Worm (Caenorhabditis elegans) whole organism, midembryonic: ENCODE results near the gene C49F8.1.

Experiments
- T22C8.4 ChIP-seq: fragments of 200-800 bp; sonication (Bioruptor generic); IDR thresholded peaks from 2 replicates; pipeline ENCODE4 v1.3.6; 2022; ENCODE audit warnings: missing genetic modification characterization, missing compliant biosample characterization
- cog-1 ChIP-seq: sonication (generic microtip); optimal IDR thresholded peaks from 2 replicates; lab custom pipeline; 2016; ENCODE audit warnings: missing genetic modification characterization, missing compliant biosample characterization
- flt-1 ChIP-seq: fragments of 200-800 bp; sonication (Bioruptor generic); IDR thresholded peaks from 2 replicates; pipeline ENCODE4 v1.3.6; 2022; ENCODE audit warnings: missing genetic modification characterization, missing compliant biosample characterization
- klf-2 ChIP-seq: fragments of 200-800 bp; sonication (Bioruptor generic); conservative IDR thresholded peaks from 2 replicates; pipeline ENCODE4 v1.3.6; 2022; ENCODE audit warnings: missing genetic modification reagents, missing genetic modification characterization, missing compliant biosample characterization
- med-1 ChIP-seq: sonication (generic microtip); optimal IDR thresholded peaks from 2 replicates; lab custom pipeline; 2017; ENCODE audit warnings: missing genetic modification characterization, mild to moderate bottlenecking, missing compliant biosample characterization, antibody characterized with exemption, missing genetic modification reagents; ENCODE audit not compliant: insufficient read depth
- ref-1 ChIP-seq: fragments of 200-800 bp; sonication (Bioruptor generic); conservative IDR thresholded peaks from 2 replicates; pipeline ENCODE4 v1.3.6; 2022; ENCODE audit warnings: missing genetic modification reagents, missing genetic modification characterization, missing compliant biosample characterization
- tab-1 ChIP-seq: fragments of 200-800 bp; sonication (Bioruptor generic); IDR thresholded peaks from 2 replicates; pipeline ENCODE4 v1.3.6; 2022; ENCODE audit warnings: missing genetic modification characterization, missing compliant biosample characterization
- ztf-23 ChIP-seq: fragments of 200-800 bp; sonication (Bioruptor generic); IDR thresholded peaks from 2 replicates; pipeline ENCODE4 v1.3.6; 2022; ENCODE audit warnings: missing genetic modification reagents, missing genetic modification characterization, missing compliant biosample characterization
- ztf-29 ChIP-seq: fragments of 200-800 bp; sonication (Bioruptor generic); IDR thresholded peaks from 2 replicates; pipeline ENCODE4 v1.3.6; 2022; ENCODE audit warnings: missing genetic modification reagents, missing genetic modification characterization, missing compliant biosample characterization

C49F8.1 gene

ce11 chrX:13331386-13331785 lies 33.4 kb downstream of the C49F8.1 start, which contains the start of gene sir-2.3:
Gene sir-2.3 (plus strand): TSS chrX:13331686.
- TF ChIP-seq cog-1: no peak
- TF ChIP-seq flt-1 (GFP tag; lab: Robert Waterston, UW): no peak
- no peak for TF ChIP-seq ref-1 (GFP tag; lab: Robert Waterston, UW)
- TF ChIP-seq klf-2 (GFP tag; lab: Robert Waterston, UW): no peak
- TF ChIP-seq ztf-23 (GFP tag; lab: Robert Waterston, UW): no peak
- TF ChIP-seq ztf-29: no peak

- no peak for TF ChIP-seq T22C8.4 (GFP tag; lab: Robert Waterston, UW)
- no peak for TF ChIP-seq ref-1 (GFP tag; lab: Robert Waterston, UW)
- no peak for TF ChIP-seq med-1
- no peak for TF ChIP-seq ztf-23 (GFP tag; lab: Robert Waterston, UW)
- no peak for TF ChIP-seq ztf-29
- no peak for TF ChIP-seq tab-1 (GFP tag; lab: Robert Waterston, UW)
- no peak for TF ChIP-seq cog-1
- no peak for TF ChIP-seq klf-2 (GFP tag; lab: Robert Waterston, UW)
- TF ChIP-seq flt-1 (GFP tag; lab: Robert Waterston, UW): no peak
Observed at ce11 chrX:13328868-13329267, 35.9 kb downstream of the C49F8.1 start.

ce11 chrX:13328034-13328433 lies 36.8 kb downstream of the C49F8.1 start, which contains the start of gene sir-2.2:
Gene sir-2.2 (plus strand): TSS chrX:13328067.
- TF ChIP-seq cog-1: no peak
- no peak for TF ChIP-seq med-1
- TF ChIP-seq ztf-23 (GFP tag; lab: Robert Waterston, UW): no peak
- TF ChIP-seq klf-2 (GFP tag; lab: Robert Waterston, UW): no peak

ce11 chrX:13325039-13325438 lies 39.8 kb downstream of the C49F8.1 start:
- TF ChIP-seq tab-1 (GFP tag; lab: Robert Waterston, UW) (no peak), ztf-29 (no peak), med-1 (no peak), ref-1 (GFP tag; lab: Robert Waterston, UW) (no peak), klf-2 (GFP tag; lab: Robert Waterston, UW) (no peak), flt-1 (GFP tag; lab: Robert Waterston, UW) (no peak), T22C8.4 (GFP tag; lab: Robert Waterston, UW) (no peak), cog-1 (no peak), ztf-23 (GFP tag; lab: Robert Waterston, UW) (no peak)

ce11 chrX:13324326-13324725 lies 40.5 kb downstream of the C49F8.1 start:
- TF ChIP-seq klf-2 (GFP tag; lab: Robert Waterston, UW) (no peak), flt-1 (GFP tag; lab: Robert Waterston, UW) (no peak), ztf-29 (no peak), T22C8.4 (GFP tag; lab: Robert Waterston, UW) (no peak), ref-1 (GFP tag; lab: Robert Waterston, UW) (no peak), cog-1 (no peak), tab-1 (GFP tag; lab: Robert Waterston, UW) (no peak), ztf-23 (GFP tag; lab: Robert Waterston, UW) (no peak)

ce11 chrX:13323697-13324096 lies 41.1 kb downstream of the C49F8.1 start:
- TF ChIP-seq ref-1 (GFP tag; lab: Robert Waterston, UW) (no peak), flt-1 (GFP tag; lab: Robert Waterston, UW) (no peak), med-1 (no peak), ztf-29 (no peak), tab-1 (GFP tag; lab: Robert Waterston, UW) (no peak), ztf-23 (GFP tag; lab: Robert Waterston, UW) (no peak), T22C8.4 (GFP tag; lab: Robert Waterston, UW) (no peak), cog-1 (no peak), klf-2 (GFP tag; lab: Robert Waterston, UW) (no peak)

- TF ChIP-seq ref-1 (GFP tag; lab: Robert Waterston, UW) (no peak), med-1 (no peak), ztf-23 (GFP tag; lab: Robert Waterston, UW) (no peak), T22C8.4 (GFP tag; lab: Robert Waterston, UW) (no peak), flt-1 (GFP tag; lab: Robert Waterston, UW) (no peak), cog-1 (no peak), klf-2 (GFP tag; lab: Robert Waterston, UW) (no peak), tab-1 (GFP tag; lab: Robert Waterston, UW) (no peak), ztf-29 (no peak)
Observed at ce11 chrX:13322886-13323285, 41.9 kb downstream of the C49F8.1 start, which contains the start of gene F46G10.2. Gene F46G10.2 (plus strand): TSS chrX:13322963.

ce11 chrX:13320575-13320974 lies 44.2 kb downstream of the C49F8.1 start:
- TF ChIP-seq tab-1 (GFP tag; lab: Robert Waterston, UW) (no peak), T22C8.4 (GFP tag; lab: Robert Waterston, UW) (no peak), ztf-23 (GFP tag; lab: Robert Waterston, UW) (no peak), klf-2 (GFP tag; lab: Robert Waterston, UW) (no peak), ztf-29 (no peak)

- TF ChIP-seq tab-1 (GFP tag; lab: Robert Waterston, UW): no peak
- no peak for TF ChIP-seq cog-1
- no peak for TF ChIP-seq flt-1 (GFP tag; lab: Robert Waterston, UW)
- no peak for TF ChIP-seq T22C8.4 (GFP tag; lab: Robert Waterston, UW)
- TF ChIP-seq ref-1 (GFP tag; lab: Robert Waterston, UW): no peak
- no peak for TF ChIP-seq ztf-29
- no peak for TF ChIP-seq ztf-23 (GFP tag; lab: Robert Waterston, UW)
Observed at ce11 chrX:13318316-13318715, 46.5 kb downstream of the C49F8.1 start.

ce11 chrX:13317532-13317931 lies 47.3 kb downstream of the C49F8.1 start:
- TF ChIP-seq T22C8.4 (GFP tag; lab: Robert Waterston, UW) (no peak), cog-1 (no peak), tab-1 (GFP tag; lab: Robert Waterston, UW) (no peak), ref-1 (GFP tag; lab: Robert Waterston, UW) (no peak), ztf-29 (no peak), flt-1 (GFP tag; lab: Robert Waterston, UW) (no peak), klf-2 (GFP tag; lab: Robert Waterston, UW) (no peak), med-1 (no peak)
